Worm (Caenorhabditis elegans) whole organism, mixed stage, embryonic: ENCODE measurements around the gene vps-35.

ENCODE experiments used
- M03D4.4 ChIP-seq: sonication (generic microtip); optimal IDR thresholded peaks from 2 replicates; lab custom pipeline; 2017; ENCODE audit warnings: mild to moderate bottlenecking, missing genetic modification characterization, missing compliant biosample characterization
- blmp-1 ChIP-seq: fragments of 150-350 bp; optimal IDR thresholded peaks from 2 replicates; lab custom pipeline; 2014; ENCODE audit warnings: missing biosample characterization, missing genetic modification characterization
- ceh-43 ChIP-seq: fragments of 200-800 bp; sonication (Bioruptor generic); optimal IDR thresholded peaks from 2 replicates; lab custom pipeline; 2018; ENCODE audit warnings: mild to moderate bottlenecking, missing genetic modification characterization, moderate library complexity, missing compliant biosample characterization
- ces-1 ChIP-seq: fragments of 150-350 bp; optimal IDR thresholded peaks from 2 replicates; lab custom pipeline; 2014; ENCODE audit warnings: missing biosample characterization, missing genetic modification reagents, missing genetic modification characterization
- elt-1 ChIP-seq: sonication (generic microtip); optimal IDR thresholded peaks from 2 replicates; lab custom pipeline; 2017; ENCODE audit warnings: missing genetic modification characterization, mild to moderate bottlenecking, missing compliant biosample characterization, antibody characterized with exemption, moderate library complexity, borderline replicate concordance; ENCODE audit not compliant: insufficient read depth
- flh-1 ChIP-seq: fragments of 200-800 bp; sonication (Bioruptor generic); optimal IDR thresholded peaks from 2 replicates; lab custom pipeline; 2018; ENCODE audit warnings: mild to moderate bottlenecking, missing genetic modification characterization, moderate library complexity, missing compliant biosample characterization
- hlh-1 ChIP-seq: fragments of 150-350 bp; optimal IDR thresholded peaks from 2 replicates; lab custom pipeline; 2014; ENCODE audit warnings: missing biosample characterization, missing genetic modification reagents, missing genetic modification characterization
- lin-13 ChIP-seq: fragments of 150-350 bp; optimal IDR thresholded peaks from 2 replicates; lab custom pipeline; 2014; ENCODE audit warnings: missing biosample characterization, missing genetic modification characterization
- lsy-2 ChIP-seq: fragments of 150-350 bp; optimal IDR thresholded peaks from 2 replicates; lab custom pipeline; 2014; ENCODE audit warnings: missing biosample characterization, missing genetic modification characterization
- mab-5 ChIP-seq: fragments of 150-350 bp; optimal IDR thresholded peaks from 2 replicates; lab custom pipeline; 2014; ENCODE audit warnings: missing biosample characterization, missing genetic modification characterization
- mep-1 ChIP-seq: fragments of 150-350 bp; optimal IDR thresholded peaks from 2 replicates; lab custom pipeline; 2017; ENCODE audit warnings: missing biosample characterization, missing genetic modification reagents, missing genetic modification characterization, inconsistent platforms
- mls-2 ChIP-seq: sonication (generic microtip); optimal IDR thresholded peaks from 2 replicates; lab custom pipeline; 2016; ENCODE audit warnings: mild to moderate bottlenecking, missing genetic modification characterization, moderate library complexity, missing compliant biosample characterization
- nhr-12 ChIP-seq: fragments of 150-350 bp; optimal IDR thresholded peaks from 2 replicates; lab custom pipeline; 2014; ENCODE audit warnings: missing biosample characterization, missing genetic modification characterization
- nhr-2 ChIP-seq: fragments of 150-350 bp; optimal IDR thresholded peaks from 2 replicates; lab custom pipeline; 2014; ENCODE audit warnings: missing biosample characterization, missing genetic modification characterization
- nhr-237 ChIP-seq: fragments of 150-350 bp; optimal IDR thresholded peaks from 2 replicates; lab custom pipeline; 2014; ENCODE audit warnings: missing biosample characterization, missing genetic modification characterization
- nhr-76 ChIP-seq: sonication (generic microtip); optimal IDR thresholded peaks from 2 replicates; lab custom pipeline; 2017; ENCODE audit warnings: missing biosample characterization, missing genetic modification characterization
- pha-4 ChIP-seq: fragments of 150-350 bp; optimal IDR thresholded peaks from 2 replicates; lab custom pipeline; 2018; ENCODE audit warnings: missing biosample characterization, missing genetic modification reagents, missing genetic modification characterization
- snpc-4 ChIP-seq: fragments of 150-350 bp; optimal IDR thresholded peaks from 2 replicates; lab custom pipeline; 2014; ENCODE audit warnings: missing biosample characterization, missing genetic modification characterization
- sptf-1 ChIP-seq: sonication (generic microtip); optimal IDR thresholded peaks from 2 replicates; lab custom pipeline; 2017; ENCODE audit warnings: mild to moderate bottlenecking, missing genetic modification characterization, moderate library complexity, missing compliant biosample characterization
- tbx-8 ChIP-seq: fragments of 200-800 bp; sonication (Bioruptor generic); optimal IDR thresholded peaks from 2 replicates; lab custom pipeline; 2018; ENCODE audit warnings: mild to moderate bottlenecking, missing genetic modification characterization, moderate library complexity, missing compliant biosample characterization
- unc-120 ChIP-seq: sonication (generic microtip); optimal IDR thresholded peaks from 2 replicates; lab custom pipeline; 2017; ENCODE audit warnings: missing genetic modification characterization, missing compliant biosample characterization; ENCODE audit not compliant: poor library complexity, severe bottlenecking
- unc-39 ChIP-seq: fragments of 150-350 bp; optimal IDR thresholded peaks from 2 replicates; lab custom pipeline; 2014; ENCODE audit warnings: missing biosample characterization, missing genetic modification characterization
- unc-62 ChIP-seq: fragments of 150-350 bp; optimal IDR thresholded peaks from 2 replicates; lab custom pipeline; 2014; ENCODE audit warnings: missing biosample characterization, missing genetic modification reagents, missing genetic modification characterization
- zip-8 ChIP-seq: fragments of 150-350 bp; optimal IDR thresholded peaks from 2 replicates; lab custom pipeline; 2014; ENCODE audit warnings: missing biosample characterization, missing genetic modification characterization
- ztf-11 ChIP-seq: fragments of 150-350 bp; optimal IDR thresholded peaks from 2 replicates; lab custom pipeline; 2014; ENCODE audit warnings: missing biosample characterization, missing genetic modification characterization

Gene vps-35

DNA sequence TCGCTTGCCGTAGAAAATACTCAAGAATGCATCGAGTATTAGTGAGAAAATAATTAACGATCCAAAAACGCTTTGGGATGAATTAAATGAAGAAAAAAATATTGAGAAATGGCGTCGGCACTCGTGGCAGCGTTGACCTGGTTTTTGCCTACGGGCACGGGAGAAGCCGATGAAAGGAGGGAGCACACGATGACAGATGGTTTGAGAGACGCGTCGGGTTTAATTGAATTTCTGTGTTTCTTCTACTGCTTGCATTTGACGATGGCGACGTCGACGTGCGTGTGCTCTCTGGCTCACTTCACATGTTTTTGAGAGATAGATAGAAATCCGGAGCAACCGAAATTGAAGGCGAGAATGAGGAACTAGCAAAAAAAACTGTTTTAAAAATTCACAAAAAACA, 43.0 kb downstream of the vps-35 start:
- no peak for TF ChIP-seq unc-39 (tag; lab: Kevin White, UChicago)
- TF ChIP-seq ces-1 (GFP tag; lab: Kevin White, UChicago), result peak; percentile 79
- TF ChIP-seq snpc-4 (tag; lab: Kevin White, UChicago), result no peak
- TF ChIP-seq, all 35 proteins: peak for 1

DNA sequence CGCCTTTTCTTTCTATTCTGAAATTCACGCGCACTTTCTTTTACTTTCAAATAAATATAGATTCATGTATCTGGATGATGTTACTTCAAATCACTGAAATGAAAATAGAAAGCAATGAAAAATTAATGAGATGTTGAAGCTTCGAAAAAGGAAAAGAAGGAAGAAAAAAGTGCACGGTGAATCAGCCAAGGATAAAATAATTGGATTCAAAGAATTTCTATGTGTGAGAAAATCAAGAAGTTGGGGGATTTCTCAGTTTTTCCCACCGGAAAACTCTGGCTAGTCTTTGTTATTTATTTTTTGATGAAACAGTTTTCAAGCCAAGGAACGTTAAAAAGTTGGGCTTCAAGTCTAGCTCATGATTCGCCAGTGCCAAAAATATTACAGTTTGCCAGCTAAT, 44.1 kb downstream of the vps-35 start:
- no peak for TF ChIP-seq M03D4.4
- no peak for TF ChIP-seq mab-5
- no peak for TF ChIP-seq mls-2 (tag; lab: Kevin White, UChicago)
- TF ChIP-seq ces-1 (GFP tag; lab: Kevin White, UChicago), result no peak
- TF ChIP-seq ceh-43 (GFP tag; lab: Kevin White, UChicago), result no peak
- no peak for TF ChIP-seq unc-39 (tag; lab: Kevin White, UChicago)
- no peak for TF ChIP-seq flh-1 (GFP tag; lab: Kevin White, UChicago)
- no peak for TF ChIP-seq elt-1 (tag; lab: Kevin White, UChicago)
- no peak for TF ChIP-seq lin-13 (tag; lab: Kevin White, UChicago)
- TF ChIP-seq ztf-11 (tag; lab: Kevin White, UChicago), result no peak
- TF ChIP-seq pha-4, result no peak
- no peak for TF ChIP-seq snpc-4 (tag; lab: Kevin White, UChicago)
- TF ChIP-seq unc-120 (tag; lab: Kevin White, UChicago), result no peak
- TF ChIP-seq, all 35 proteins: peak for 0

DNA sequence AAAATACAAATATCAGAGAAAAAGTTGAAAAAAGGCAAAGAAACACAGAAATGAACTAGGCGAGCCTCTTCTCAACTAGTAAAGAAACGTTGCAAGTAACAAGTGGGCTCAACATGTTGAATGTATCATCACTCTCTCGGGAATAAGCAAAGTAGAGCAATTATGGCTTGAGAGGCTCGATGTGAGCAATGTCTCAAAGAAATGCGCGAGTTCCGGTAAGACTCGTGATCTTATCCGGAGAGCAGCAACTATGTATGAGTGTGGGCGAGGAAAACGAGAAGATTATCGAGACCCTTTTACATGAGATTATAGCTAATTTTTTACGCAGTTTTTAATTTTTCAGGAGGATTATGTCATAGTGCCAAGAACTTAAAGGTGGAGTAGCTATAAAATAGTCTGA, 44.6 kb downstream of the vps-35 start:
- TF ChIP-seq elt-1 (tag; lab: Kevin White, UChicago), result no peak

- no peak for TF ChIP-seq ces-1 (GFP tag; lab: Kevin White, UChicago)
- no peak for TF ChIP-seq lsy-2
- no peak for TF ChIP-seq unc-120 (tag; lab: Kevin White, UChicago)
- TF ChIP-seq nhr-237 (tag; lab: Kevin White, UChicago), result no peak
- peak; percentile 86 for TF ChIP-seq unc-62
Observed at ce11 chrII:5955638-5956167, 48.1 kb downstream of the vps-35 start.

- TF ChIP-seq hlh-1 (no peak), nhr-12 (no peak), zip-8 (tag; lab: Kevin White, UChicago) (no peak), sptf-1 (tag; lab: Kevin White, UChicago) (no peak), nhr-76 (tag; lab: Kevin White, UChicago) (no peak), ceh-43 (GFP tag; lab: Kevin White, UChicago) (no peak), ces-1 (GFP tag; lab: Kevin White, UChicago) (no peak), tbx-8 (GFP tag; lab: Kevin White, UChicago) (no peak), mab-5 (no peak), M03D4.4 (no peak), nhr-2 (tag; lab: Kevin White, UChicago) (no peak), unc-120 (tag; lab: Kevin White, UChicago) (no peak), unc-62 (no peak)
Observed at ce11 chrII:5956583-5956982, 49.0 kb downstream of the vps-35 start, which contains the start of gene casy-1. casy-1 (minus strand) TSS chrII:5956683.

DNA sequence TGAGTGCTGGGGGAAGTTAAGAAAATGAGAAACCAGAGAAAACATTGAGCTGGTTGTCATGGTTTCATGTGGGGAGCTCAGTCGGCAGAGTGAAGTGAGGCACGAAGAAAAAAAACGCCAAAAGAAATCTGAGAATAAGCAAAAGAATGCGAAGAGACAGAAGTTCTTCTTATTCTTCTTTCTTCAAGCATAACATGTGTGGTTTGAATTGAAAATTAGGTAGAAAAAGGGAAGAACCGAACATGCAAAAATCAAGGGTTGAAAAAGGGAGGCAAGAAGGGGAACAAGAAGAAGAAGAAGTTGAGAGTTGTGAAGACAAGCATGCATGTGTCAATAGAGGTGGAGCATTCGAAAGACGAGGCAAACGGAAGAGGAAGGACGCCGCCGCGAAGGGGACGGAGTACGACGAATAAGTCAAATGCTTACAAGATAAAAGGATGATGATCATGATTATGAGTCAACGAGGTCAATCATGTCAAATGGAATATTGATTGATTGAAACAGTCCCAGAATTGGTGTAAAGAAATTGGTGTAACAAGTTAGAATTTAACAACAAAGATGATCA, 50.3 kb downstream of the vps-35 start:
- TF ChIP-seq mep-1 (tag; lab: Kevin White, UChicago) (no peak), lin-13 (tag; lab: Kevin White, UChicago) (no peak), mab-5 (no peak), mls-2 (tag; lab: Kevin White, UChicago) (no peak), blmp-1 (tag; lab: Kevin White, UChicago) (no peak), elt-1 (tag; lab: Kevin White, UChicago) (no peak)

DNA sequence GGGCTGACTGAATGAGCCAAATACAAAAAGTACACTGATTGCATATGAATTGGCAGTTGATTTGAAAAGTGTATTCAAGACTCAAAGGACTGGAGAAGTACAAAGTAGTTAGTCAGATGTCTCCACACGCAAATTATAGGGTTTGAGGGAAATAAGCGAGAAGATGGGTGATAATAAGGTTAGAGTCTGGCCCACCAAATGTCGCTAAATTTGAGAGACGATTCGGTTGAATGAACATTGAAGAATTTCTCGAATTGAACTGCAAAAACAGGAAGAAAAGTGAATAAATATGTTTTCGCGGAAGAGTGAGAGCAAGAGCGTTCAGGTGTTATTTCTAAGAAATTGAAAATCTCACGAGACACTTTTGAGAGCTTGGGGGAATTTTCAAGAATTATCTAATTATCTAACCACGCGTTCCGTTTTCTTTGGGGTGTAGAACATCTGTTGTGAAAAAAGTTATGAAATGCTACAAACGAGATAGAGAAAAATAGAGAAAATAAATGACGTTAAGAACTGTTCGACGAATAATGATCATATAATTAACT, 52.0 kb downstream of the vps-35 start:
- TF ChIP-seq ces-1 (GFP tag; lab: Kevin White, UChicago), result peak; percentile 94
- no peak for TF ChIP-seq unc-120 (tag; lab: Kevin White, UChicago)
